Worm (Caenorhabditis elegans) whole organism, late embryonic: Measurements from ENCODE around the gene Y43F8B.17.

Experiments used
- F13H6.1 ChIP-seq: sonication (generic microtip); optimal IDR thresholded peaks from 2 replicates; lab custom pipeline; 2016; ENCODE audit warnings: missing genetic modification characterization, missing compliant biosample characterization
- ama-1 ChIP-seq: fragments of 150-350 bp; optimal IDR thresholded peaks from 2 replicates; lab custom pipeline; 2014
- fax-1 ChIP-seq: sonication (generic microtip); optimal IDR thresholded peaks from 2 replicates; lab custom pipeline; 2016; ENCODE audit warnings: missing genotype, missing genetic modification characterization, missing compliant biosample characterization
- hlh-15 ChIP-seq: sonication (generic microtip); optimal IDR thresholded peaks from 2 replicates; lab custom pipeline; 2016; ENCODE audit warnings: missing genetic modification characterization, missing compliant biosample characterization
- lim-6 ChIP-seq: sonication (generic microtip); optimal IDR thresholded peaks from 2 replicates; lab custom pipeline; 2016; ENCODE audit warnings: missing genetic modification characterization, missing compliant biosample characterization
- nhr-11 ChIP-seq: fragments of 150-350 bp; optimal IDR thresholded peaks from 2 replicates; lab custom pipeline; 2014; ENCODE audit warnings: missing biosample characterization, missing genetic modification characterization
- pha-2 ChIP-seq: sonication (generic microtip); optimal IDR thresholded peaks from 2 replicates; lab custom pipeline; 2017; ENCODE audit warnings: mild to moderate bottlenecking, missing genetic modification characterization, missing compliant biosample characterization
- pqm-1 ChIP-seq: sonication (generic microtip); optimal IDR thresholded peaks from 2 replicates; lab custom pipeline; 2016; ENCODE audit warnings: missing genetic modification characterization, missing compliant biosample characterization
- ref-2 ChIP-seq: sonication (generic microtip); optimal IDR thresholded peaks from 2 replicates; lab custom pipeline; 2016; ENCODE audit warnings: missing genetic modification characterization, missing compliant biosample characterization
- sox-4 ChIP-seq: sonication (generic microtip); optimal IDR thresholded peaks from 2 replicates; lab custom pipeline; 2017; ENCODE audit warnings: mild to moderate bottlenecking, missing genetic modification characterization, inconsistent platforms, missing compliant biosample characterization

- TF ChIP-seq hlh-15 (tag; lab: Kevin White, UChicago) (no peak), ama-1 (lab: Kevin White, UChicago) (no peak), ref-2 (tag; lab: Kevin White, UChicago) (no peak), lim-6 (no peak), sox-4 (tag; lab: Kevin White, UChicago) (no peak), nhr-11 (tag; lab: Kevin White, UChicago) (no peak), F13H6.1 (tag; lab: Kevin White, UChicago) (no peak), pha-2 (tag; lab: Kevin White, UChicago) (no peak), pqm-1 (tag; lab: Kevin White, UChicago) (no peak), fax-1 (tag; lab: Kevin White, UChicago) (no peak)
Measured at ce11 chrV:19509061-19509460, 24.5 kb downstream of the Y43F8B.17 start.
